Worm (Caenorhabditis elegans) whole organism, L1 larva: ENCODE results near the gene srm-4.

Experiments used
- F16B12.6 ChIP-seq: fragments of 150-350 bp; optimal IDR thresholded peaks from 2 replicates; lab custom pipeline; 2014; ENCODE audit warnings: missing biosample characterization, missing genetic modification characterization
- aha-1 ChIP-seq: fragments of 150-350 bp; optimal IDR thresholded peaks from 2 replicates; lab custom pipeline; 2014; ENCODE audit warnings: missing biosample characterization, missing genetic modification characterization
- aly-2 ChIP-seq: fragments of 150-350 bp; optimal IDR thresholded peaks from 2 replicates; lab custom pipeline; 2014; ENCODE audit warnings: missing biosample characterization, missing genetic modification characterization
- blmp-1 ChIP-seq: fragments of 150-350 bp; optimal IDR thresholded peaks from 2 replicates; lab custom pipeline; 2014; ENCODE audit warnings: missing biosample characterization, missing genetic modification characterization
- dsc-1 ChIP-seq: sonication (generic microtip); optimal IDR thresholded peaks from 2 replicates; lab custom pipeline; 2016; ENCODE audit warnings: mild to moderate bottlenecking, missing genetic modification characterization, missing compliant biosample characterization
- efl-1 ChIP-seq, 4 experiments: fragments of 150-350 bp; optimal IDR thresholded peaks in 3 of 4; peaks in 1 of 4; 1 replicate in 1 of 4; 2 replicates in 3 of 4; lab custom pipeline; 2014; ENCODE audit warnings: missing biosample characterization in 2 of 4, missing genetic modification characterization in 2 of 4, missing genetic modification reagents in 2 of 4
- ets-5 ChIP-seq: fragments of 200-800 bp; sonication (Bioruptor generic); IDR thresholded peaks from 2 replicates; pipeline ENCODE4 v1.3.6; 2022; ENCODE audit warnings: missing genetic modification characterization, missing compliant biosample characterization
- fkh-10 ChIP-seq: sonication (generic microtip); optimal IDR thresholded peaks from 2 replicates; lab custom pipeline; 2017; ENCODE audit warnings: missing biosample characterization, missing genetic modification reagents, missing genetic modification characterization
- fkh-4 ChIP-seq: sonication (generic microtip); optimal IDR thresholded peaks from 2 replicates; lab custom pipeline; 2016; ENCODE audit warnings: missing compliant biosample characterization, missing genetic modification characterization, borderline replicate concordance
- grh-1 ChIP-seq: fragments of 200-800 bp; sonication (Bioruptor generic); IDR thresholded peaks from 2 replicates; pipeline ENCODE4 v1.3.6; 2022; ENCODE audit warnings: missing genetic modification reagents, missing genetic modification characterization, missing compliant biosample characterization
- hlh-17 ChIP-seq: fragments of 200-800 bp; sonication (Bioruptor generic); optimal IDR thresholded peaks from 2 replicates; lab custom pipeline; 2018; ENCODE audit warnings: missing genetic modification characterization, mild to moderate bottlenecking, missing compliant biosample characterization, moderate library complexity, borderline replicate concordance
- hpl-2 ChIP-seq: fragments of 150-350 bp; optimal IDR thresholded peaks from 2 replicates; lab custom pipeline; 2014; ENCODE audit warnings: missing biosample characterization, missing genetic modification reagents, missing genetic modification characterization
- irx-1 ChIP-seq: sonication (generic microtip); optimal IDR thresholded peaks from 2 replicates; lab custom pipeline; 2016; ENCODE audit warnings: missing genetic modification characterization, missing compliant biosample characterization
- isw-1 ChIP-seq: fragments of 200-800 bp; sonication (Bioruptor generic); IDR thresholded peaks from 2 replicates; pipeline ENCODE4 v1.3.6; 2022; ENCODE audit warnings: missing genetic modification characterization, missing compliant biosample characterization
- lin-15B ChIP-seq: fragments of 150-350 bp; sonication (generic microtip); optimal IDR thresholded peaks from 3 replicates; lab custom pipeline; 2014; ENCODE audit warnings: missing biosample characterization, missing genetic modification characterization
- lin-39 ChIP-seq: fragments of 150-350 bp; optimal IDR thresholded peaks from 2 replicates; lab custom pipeline; 2014; ENCODE audit warnings: missing biosample characterization, missing genetic modification reagents, missing genetic modification characterization
- mdl-1 ChIP-seq, 2 experiments: fragments of 150-350 bp; optimal IDR thresholded peaks; 2 replicates each; lab custom pipeline; 2014 to 2017; ENCODE audit warnings: missing biosample characterization in 2 of 2, missing genetic modification characterization in 2 of 2, inconsistent platforms in 1 of 2
- nhr-20 ChIP-seq: sonication (generic microtip); optimal IDR thresholded peaks from 2 replicates; lab custom pipeline; 2016; ENCODE audit warnings: mild to moderate bottlenecking, missing genetic modification characterization, missing compliant biosample characterization
- nhr-28 ChIP-seq: fragments of 150-350 bp; optimal IDR thresholded peaks from 2 replicates; lab custom pipeline; 2014; ENCODE audit warnings: missing biosample characterization, missing genetic modification characterization
- nhr-47 ChIP-seq: sonication (generic microtip); optimal IDR thresholded peaks from 2 replicates; lab custom pipeline; 2016; ENCODE audit warnings: mild to moderate bottlenecking, missing genetic modification characterization, moderate library complexity, missing compliant biosample characterization
- nhr-71 ChIP-seq: sonication (generic microtip); optimal IDR thresholded peaks from 2 replicates; lab custom pipeline; 2016; ENCODE audit warnings: mild to moderate bottlenecking, missing genetic modification characterization, moderate library complexity, missing compliant biosample characterization
- pag-3 ChIP-seq: sonication (generic microtip); optimal IDR thresholded peaks from 2 replicates; lab custom pipeline; 2017; ENCODE audit warnings: missing genetic modification characterization, mild to moderate bottlenecking, missing compliant biosample characterization, antibody characterized with exemption, borderline replicate concordance; ENCODE audit not compliant: insufficient read depth
- pax-3 ChIP-seq: fragments of 200-800 bp; sonication (Bioruptor generic); optimal IDR thresholded peaks from 2 replicates; lab custom pipeline; 2018; ENCODE audit warnings: mild to moderate bottlenecking, missing genetic modification characterization, moderate library complexity, missing compliant biosample characterization
- pqm-1 ChIP-seq: sonication (generic microtip); optimal IDR thresholded peaks from 3 replicates; lab custom pipeline; 2017; ENCODE audit warnings: missing biosample characterization, missing genetic modification characterization
- rnt-1 ChIP-seq: sonication (generic microtip); optimal IDR thresholded peaks from 2 replicates; lab custom pipeline; 2016; ENCODE audit warnings: mild to moderate bottlenecking, missing genetic modification characterization, moderate library complexity, missing compliant biosample characterization
- sup-37 ChIP-seq: fragments of 200-800 bp; sonication (Bioruptor generic); optimal IDR thresholded peaks from 2 replicates; lab custom pipeline; 2018; ENCODE audit warnings: mild to moderate bottlenecking, missing genetic modification characterization, missing compliant biosample characterization
- unc-86 ChIP-seq: sonication (generic microtip); optimal IDR thresholded peaks from 2 replicates; lab custom pipeline; 2016; ENCODE audit warnings: missing genetic modification characterization, missing compliant biosample characterization
- xbp-1 ChIP-seq: sonication (generic microtip); optimal IDR thresholded peaks from 2 replicates; lab custom pipeline; 2016; ENCODE audit warnings: missing genetic modification characterization, missing compliant biosample characterization
- ztf-4 ChIP-seq: fragments of 150-350 bp; optimal IDR thresholded peaks from 2 replicates; lab custom pipeline; 2014; ENCODE audit warnings: missing biosample characterization, missing genetic modification characterization

The srm-4 gene

DNA sequence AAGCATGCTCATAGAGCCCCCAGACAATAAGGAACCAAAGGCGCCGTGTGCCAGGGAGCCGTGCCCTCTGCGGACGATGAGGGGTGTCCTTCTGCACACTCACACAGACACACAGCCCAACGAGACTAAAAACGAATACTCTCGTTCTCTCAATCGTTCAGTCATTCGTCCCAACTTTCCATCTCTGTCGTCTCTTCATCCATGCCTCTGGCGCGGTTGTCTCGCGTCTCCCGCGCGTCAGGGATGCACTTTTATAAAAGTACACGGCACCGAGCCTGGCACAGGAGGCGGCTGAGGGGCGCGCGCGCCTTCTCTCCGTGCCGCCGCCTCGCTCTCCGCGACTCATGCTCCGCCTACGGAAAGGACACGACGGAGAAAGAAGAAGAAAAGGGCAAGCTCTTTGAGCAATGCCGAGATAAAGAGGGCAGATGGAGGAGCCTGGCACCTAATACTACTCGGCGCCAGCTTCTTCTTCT is 33.3 kb downstream of the srm-4 start (continued):
- no peak for TF ChIP-seq pag-3 (tag; lab: Kevin White, UChicago)
- TF ChIP-seq xbp-1 (tag; lab: Kevin White, UChicago): no peak
- no peak for TF ChIP-seq aly-2 (tag; lab: Kevin White, UChicago)
- no peak for TF ChIP-seq F16B12.6 (tag; lab: Kevin White, UChicago)
- no peak for TF ChIP-seq lin-39 (tag; lab: Kevin White, UChicago)

DNA sequence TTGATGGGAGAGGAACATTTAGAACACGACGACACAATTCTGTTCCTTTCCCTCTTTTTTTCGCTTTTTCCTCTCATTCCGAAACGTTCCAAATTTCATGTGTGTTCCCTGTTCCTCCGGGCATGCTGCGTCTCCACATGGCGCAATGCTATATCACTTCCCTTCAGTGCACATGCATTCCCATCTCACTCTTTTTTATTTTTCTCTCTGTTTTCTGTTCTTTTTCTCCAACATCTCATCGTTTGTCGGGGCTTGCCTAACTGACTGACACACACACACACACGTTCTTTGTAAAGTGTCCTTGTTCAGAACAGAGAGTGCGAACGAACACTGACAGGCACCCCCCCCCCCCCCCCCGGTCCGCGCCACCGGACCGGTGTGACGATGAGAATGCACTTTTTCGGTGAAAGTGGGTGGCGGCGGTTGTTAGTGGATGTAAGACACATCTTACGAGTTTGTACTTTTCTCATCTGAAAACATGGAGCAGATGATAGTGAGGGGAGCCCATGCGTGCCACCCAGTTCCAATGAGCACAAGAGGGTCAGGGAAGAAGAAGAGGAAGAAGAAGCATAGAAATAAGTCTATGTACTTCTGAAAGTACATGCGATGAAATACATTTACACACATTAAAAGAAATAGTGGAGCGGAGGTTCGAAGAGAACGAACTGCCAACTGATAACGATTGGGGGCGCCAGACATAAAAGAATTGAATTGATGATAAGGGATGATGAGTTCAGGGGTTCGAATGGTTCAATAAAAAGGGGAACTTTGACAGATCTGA is 35.2 kb downstream of the srm-4 start:
- TF ChIP-seq blmp-1 (tag; lab: Kevin White, UChicago): no peak
- TF ChIP-seq isw-1 (GFP tag; lab: Robert Waterston, UW): no peak

DNA sequence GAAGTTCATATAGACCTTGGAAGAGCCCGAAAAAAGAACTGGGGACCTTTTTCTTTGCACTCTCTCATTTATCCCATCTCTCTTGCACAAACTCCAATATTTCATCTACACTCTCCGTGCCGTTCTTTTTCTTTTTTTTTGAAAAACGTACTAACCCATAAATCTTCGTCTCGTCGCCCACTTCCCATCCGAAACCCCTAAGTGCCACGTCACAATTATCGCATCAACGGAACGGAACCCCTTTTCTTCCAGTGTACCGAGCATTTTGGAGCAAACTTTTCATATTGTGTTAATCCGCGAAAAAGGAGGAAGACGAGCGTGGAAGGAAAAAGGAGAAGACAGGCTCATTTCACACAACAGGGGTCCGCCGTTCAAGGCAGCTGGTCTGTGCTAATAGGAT is 36.2 kb downstream of the srm-4 start:
- no peak for TF ChIP-seq isw-1 (GFP tag; lab: Robert Waterston, UW)
- TF ChIP-seq efl-1 (optimal IDR thresholded peaks at IDR 0.05; lab: Kevin White, UChicago): no peak
- peak in 1 of 2 experiments; percentile 69 for TF ChIP-seq efl-1 (GFP tag; optimal IDR thresholded peaks at IDR 0.05 in 1 of 2; lab: Kevin White, UChicago)

DNA sequence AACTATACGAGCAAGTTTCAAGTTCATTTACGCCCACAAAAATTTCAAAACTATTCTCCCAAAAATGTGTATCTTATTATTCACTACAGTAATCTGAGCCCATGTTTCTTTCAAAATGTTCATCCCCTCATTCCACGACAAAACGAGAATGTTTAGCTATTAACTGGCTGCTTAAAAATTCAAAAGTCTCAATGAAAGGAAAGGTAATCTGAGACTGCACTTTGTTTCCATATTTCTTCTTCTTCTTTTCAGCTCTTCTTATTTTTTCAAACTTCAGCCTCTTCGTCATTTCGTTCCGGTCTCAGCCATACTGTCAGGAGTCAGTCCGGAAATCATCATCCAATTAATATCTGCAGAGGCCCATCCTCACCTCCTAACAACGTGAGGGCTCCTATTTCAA is 39.6 kb downstream of the srm-4 start, which contains the start of gene unc-39:
Gene unc-39 (plus strand): TSS at position 301 of the 400 bp plus-strand sequence.
- TF ChIP-seq nhr-71 (tag; lab: Kevin White, UChicago) (no peak), hlh-17 (GFP tag; lab: Kevin White, UChicago) (no peak), fkh-4 (tag; lab: Kevin White, UChicago) (no peak), lin-15B (tag; lab: Kevin White, UChicago) (no peak), nhr-20 (tag; lab: Kevin White, UChicago) (no peak), lin-39 (tag; lab: Kevin White, UChicago) (no peak), nhr-47 (no peak), fkh-10 (GFP tag; lab: Kevin White, UChicago) (no peak), ztf-4 (no peak), rnt-1 (no peak), aha-1 (tag; lab: Kevin White, UChicago) (no peak), unc-86 (no peak), grh-1 (GFP tag; lab: Robert Waterston, UW) (no peak), pqm-1 (tag; lab: Kevin White, UChicago) (no peak)

DNA sequence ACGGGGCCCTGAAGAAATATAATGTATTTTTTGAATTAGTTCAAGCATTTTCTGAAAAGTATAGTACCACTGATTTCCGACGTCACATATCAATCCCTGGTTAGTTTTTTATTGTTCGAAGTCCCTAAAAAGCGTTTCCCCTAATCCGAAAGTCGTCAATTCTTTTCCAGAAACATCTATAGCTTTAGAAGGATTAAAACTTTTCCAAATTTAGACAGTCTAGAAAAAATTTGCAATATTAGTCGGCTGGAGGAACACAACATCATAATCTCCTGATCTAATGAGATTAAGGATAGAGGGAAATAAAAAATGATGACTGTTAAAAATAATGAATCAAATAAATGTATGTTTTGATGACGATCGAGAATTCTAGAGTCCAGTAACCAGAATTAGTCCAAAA is 44.8 kb downstream of the srm-4 start:
- peak; percentile 13 for TF ChIP-seq pax-3 (tag; lab: Kevin White, UChicago)
- no peak for TF ChIP-seq sup-37 (GFP tag; lab: Kevin White, UChicago)
- no peak for TF ChIP-seq mdl-1 (tag; optimal IDR thresholded peaks at IDR 0.05; lab: Kevin White, UChicago)
- no peak for TF ChIP-seq nhr-28 (tag; lab: Kevin White, UChicago)
- TF ChIP-seq dsc-1 (tag; lab: Kevin White, UChicago): peak; percentile 85
- no peak for TF ChIP-seq nhr-20 (tag; lab: Kevin White, UChicago)
- TF ChIP-seq hpl-2 (GFP tag; lab: Kevin White, UChicago): no peak
- no peak for TF ChIP-seq ets-5

DNA sequence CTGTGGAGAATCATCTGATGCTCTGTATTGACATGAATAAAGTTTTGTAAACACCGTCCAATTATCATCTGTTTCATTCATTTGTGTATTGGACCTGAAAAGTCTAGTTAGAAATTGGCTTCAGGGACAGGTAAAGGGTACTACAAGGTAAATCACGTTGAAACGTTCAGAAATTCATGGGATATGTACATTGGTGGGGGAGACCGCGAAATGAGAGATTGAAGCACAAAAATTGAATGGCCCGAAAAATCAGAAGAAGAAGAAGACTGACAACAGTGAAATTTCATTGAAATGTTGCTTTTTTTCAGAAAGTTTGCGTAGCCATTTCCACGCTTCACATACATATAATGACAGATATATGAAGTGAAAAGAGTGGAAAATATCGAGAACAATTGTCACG is 45.8 kb downstream of the srm-4 start, which contains the start of gene npr-43:
Gene npr-43 (minus strand): TSS at position 101 of the 400 bp plus-strand sequence.
- TF ChIP-seq irx-1 (tag; lab: Kevin White, UChicago): no peak
- TF ChIP-seq pag-3 (tag; lab: Kevin White, UChicago): no peak
